Worm (Caenorhabditis elegans) whole organism, L4/young adult: ENCODE measurements around the gene C08E3.14.
"Not testable (repeated sequence)": the region's sequence is repeated elsewhere in the genome, so short reads cannot be mapped to it uniquely, and the experiment has no call there.

Source experiments
- dao-5 ChIP-seq: sonication (generic microtip); optimal IDR thresholded peaks from 2 replicates; lab custom pipeline; 2016; ENCODE audit warnings: missing genotype, missing genetic modification characterization, moderate library complexity, missing compliant biosample characterization
- him-1 ChIP-seq: sonication (generic microtip); optimal IDR thresholded peaks from 2 replicates; lab custom pipeline; 2016; ENCODE audit warnings: missing genotype, missing genetic modification reagents, missing genetic modification characterization, missing compliant biosample characterization

- not testable (repeated sequence) for TF ChIP-seq him-1, dao-5 (tag; lab: Kevin White, UChicago)
These were observed 10.6 kb downstream of the C08E3.14 start, which contains the start of gene srg-20 for ce11 chrII:1636392-1636791.
